Fruit fly (Drosophila melanogaster) whole organism, prepupa: ENCODE measurements around the gene CG14691.

Experiments used
- Blimp-1 ChIP-seq: fragments of 200-800 bp; sonication (Bioruptor generic); optimal IDR thresholded peaks from 3 replicates; lab custom pipeline; 2017; ENCODE audit warnings: missing biosample characterization, missing genetic modification characterization, mild to moderate bottlenecking, moderate library complexity, missing genetic modification reagents
- CG10669 ChIP-seq: fragments of 200-800 bp; sonication (Bioruptor generic); optimal IDR thresholded peaks from 3 replicates; lab custom pipeline; 2018; ENCODE audit warnings: missing biosample characterization, mild to moderate bottlenecking, missing genetic modification characterization, moderate library complexity
- CG16779 ChIP-seq: fragments of 200-800 bp; sonication (Bioruptor generic); optimal IDR thresholded peaks from 3 replicates; lab custom pipeline; 2017; ENCODE audit warnings: missing biosample characterization, mild to moderate bottlenecking, missing genetic modification characterization
- CG3919 ChIP-seq: fragments of 200-800 bp; sonication (Bioruptor generic); optimal IDR thresholded peaks from 3 replicates; lab custom pipeline; 2016; ENCODE audit warnings: missing biosample characterization, missing genetic modification characterization
- CG6276 ChIP-seq: fragments of 200-800 bp; sonication (Bioruptor generic); optimal IDR thresholded peaks from 2 replicates; lab custom pipeline; 2017; ENCODE audit warnings: missing biosample characterization, mild to moderate bottlenecking, missing genetic modification characterization
- Eip75B ChIP-seq: fragments of 200-800 bp; sonication (Bioruptor generic); optimal IDR thresholded peaks from 3 replicates; lab custom pipeline; 2016; ENCODE audit warnings: missing biosample characterization, missing genetic modification characterization
- Met ChIP-seq: fragments of 200-800 bp; sonication (Bioruptor generic); optimal IDR thresholded peaks from 3 replicates; lab custom pipeline; 2016; ENCODE audit warnings: missing biosample characterization, missing genetic modification characterization
- Smox ChIP-seq: fragments of 200-800 bp; sonication (Bioruptor generic); optimal IDR thresholded peaks from 3 replicates; lab custom pipeline; 2016; ENCODE audit warnings: missing biosample characterization, missing genetic modification characterization
- net ChIP-seq: fragments of 200-800 bp; sonication (Bioruptor generic); optimal IDR thresholded peaks from 3 replicates; lab custom pipeline; 2016; ENCODE audit warnings: missing biosample characterization, missing genetic modification characterization

- no peak for TF ChIP-seq CG16779 (tag; lab: Kevin White, UChicago)
- TF ChIP-seq CG6276 (GFP tag; lab: Kevin White, UChicago), result no peak
- no peak for TF ChIP-seq CG3919 (GFP tag; lab: Kevin White, UChicago)
- TF ChIP-seq Eip75B, result no peak
- TF ChIP-seq Smox (GFP tag; lab: Kevin White, UChicago), result no peak
- no peak for TF ChIP-seq Blimp-1
- TF ChIP-seq net, result no peak
- TF ChIP-seq CG10669 (GFP tag; lab: Kevin White, UChicago), result no peak
- no peak for TF ChIP-seq Met
These were observed 48.7 kb downstream of the CG14691 start, which contains the start of the genes CG31467 and CG14684 for dm6 chr3R:10706763-10707162.
